Fruit fly (Drosophila melanogaster) whole organism, embryonic: Measurements from ENCODE around the gene CG31468.

Experiments
- ATbp ChIP-seq: fragments of 200-800 bp; sonication (Bioruptor generic); optimal IDR thresholded peaks from 2 replicates; lab custom pipeline; 2017; ENCODE audit warnings: missing biosample characterization, mild to moderate bottlenecking, missing genetic modification characterization, missing genetic modification reagents
- CG10267 ChIP-seq: fragments of 200-800 bp; sonication (Bioruptor generic); optimal IDR thresholded peaks from 2 replicates; lab custom pipeline; 2018; ENCODE audit warnings: missing biosample characterization, mild to moderate bottlenecking, missing genetic modification characterization, moderate library complexity
- CG10321 ChIP-seq: fragments of 200-800 bp; sonication (Bioruptor generic); IDR thresholded peaks from 2 replicates; pipeline ENCODE4 v1.3.6; 2022; ENCODE audit warnings: missing biosample characterization, missing genetic modification characterization
- CG11093 ChIP-seq: fragments of 200-800 bp; sonication (Bioruptor generic); IDR thresholded peaks from 3 replicates; pipeline ENCODE4 v1.3.6; 2022; ENCODE audit warnings: missing biosample characterization, missing genetic modification characterization
- CG11247 ChIP-seq: fragments of 200-800 bp; sonication (Bioruptor generic); IDR thresholded peaks from 2 replicates; pipeline ENCODE4 v1.3.6; 2022; ENCODE audit warnings: missing biosample characterization, missing genetic modification characterization
- CG11723 ChIP-seq: fragments of 200-800 bp; sonication (Bioruptor generic); optimal IDR thresholded peaks from 2 replicates; lab custom pipeline; 2017; ENCODE audit warnings: missing biosample characterization, mild to moderate bottlenecking, missing genetic modification characterization
- CG14441 ChIP-seq: fragments of 200-800 bp; sonication (Bioruptor generic); IDR thresholded peaks from 2 replicates; pipeline ENCODE4 v1.3.6; 2022; ENCODE audit warnings: missing biosample characterization, missing genetic modification characterization
- CG15011 ChIP-seq: fragments of 200-800 bp; sonication (Bioruptor generic); optimal IDR thresholded peaks from 3 replicates; lab custom pipeline; 2018; ENCODE audit warnings: missing biosample characterization, mild to moderate bottlenecking, missing genetic modification characterization
- CG17328 ChIP-seq: fragments of 200-800 bp; sonication (Bioruptor generic); IDR thresholded peaks from 2 replicates; pipeline ENCODE4 v1.3.6; 2022; ENCODE audit warnings: missing biosample characterization, missing genetic modification characterization
- CG17359 ChIP-seq: fragments of 200-800 bp; sonication (Bioruptor generic); optimal IDR thresholded peaks from 3 replicates; lab custom pipeline; 2018; ENCODE audit warnings: missing biosample characterization, mild to moderate bottlenecking, missing genetic modification characterization, moderate library complexity
- CG17361 ChIP-seq: fragments of 200-800 bp; sonication (Bioruptor generic); IDR thresholded peaks from 3 replicates; pipeline ENCODE4 v1.3.6; 2022; ENCODE audit warnings: missing biosample characterization, missing genetic modification characterization
- CG17829 ChIP-seq: fragments of 200-800 bp; optimal IDR thresholded peaks from 2 replicates; lab custom pipeline; 2019; ENCODE audit warnings: missing biosample characterization, mild to moderate bottlenecking, missing genetic modification characterization, moderate library complexity
- CG2116 ChIP-seq: fragments of 200-800 bp; sonication (Bioruptor generic); optimal IDR thresholded peaks from 3 replicates; lab custom pipeline; 2018; ENCODE audit warnings: missing biosample characterization, mild to moderate bottlenecking, missing genetic modification characterization
- CG2129 ChIP-seq: fragments of 200-800 bp; sonication (Bioruptor generic); IDR thresholded peaks from 2 replicates; pipeline ENCODE4 v1.3.6; 2022; ENCODE audit warnings: missing biosample characterization, missing genetic modification characterization; ENCODE audit not compliant: partially characterized antibody
- CG3065 ChIP-seq: fragments of 200-800 bp; sonication (Bioruptor generic); optimal IDR thresholded peaks from 2 replicates; lab custom pipeline; 2016; ENCODE audit warnings: missing biosample characterization, missing genetic modification characterization
- CG3407 ChIP-seq: fragments of 200-800 bp; sonication (Bioruptor generic); optimal IDR thresholded peaks from 2 replicates; lab custom pipeline; 2018; ENCODE audit warnings: missing biosample characterization, mild to moderate bottlenecking, missing genetic modification characterization
- CG4424 ChIP-seq: fragments of 200-800 bp; sonication (Bioruptor generic); optimal IDR thresholded peaks from 3 replicates; lab custom pipeline; 2016; ENCODE audit warnings: missing biosample characterization, missing genetic modification characterization
- CG4617 ChIP-seq: fragments of 200-800 bp; sonication (Bioruptor generic); optimal IDR thresholded peaks from 3 replicates; lab custom pipeline; 2016; ENCODE audit warnings: missing biosample characterization, missing genetic modification characterization, borderline replicate concordance
- CG6175 ChIP-seq: fragments of 200-800 bp; sonication (Bioruptor generic); IDR thresholded peaks from 3 replicates; pipeline ENCODE4 v1.3.6; 2022; ENCODE audit warnings: missing biosample characterization, missing genetic modification characterization
- CG6272 ChIP-seq: fragments of 200-800 bp; sonication (Bioruptor generic); IDR thresholded peaks from 2 replicates; pipeline ENCODE4 v1.3.6; 2022; ENCODE audit warnings: missing biosample characterization, missing genetic modification characterization
- CG6791 ChIP-seq: fragments of 200-800 bp; sonication (Bioruptor generic); IDR thresholded peaks from 3 replicates; pipeline ENCODE4 v1.3.6; 2022; ENCODE audit warnings: missing biosample characterization, missing genetic modification characterization; ENCODE audit not compliant: partially characterized antibody
- CG7839 ChIP-seq: fragments of 200-800 bp; sonication (Bioruptor generic); optimal IDR thresholded peaks from 3 replicates; lab custom pipeline; 2018; ENCODE audit warnings: missing biosample characterization, mild to moderate bottlenecking, missing genetic modification characterization, moderate library complexity
- CG7963 ChIP-seq: fragments of 200-800 bp; sonication (Bioruptor generic); IDR thresholded peaks from 3 replicates; pipeline ENCODE4 v1.3.6; 2022; ENCODE audit warnings: missing biosample characterization, missing genetic modification characterization; ENCODE audit not compliant: partially characterized antibody
- CG8281 ChIP-seq: fragments of 200-800 bp; sonication (Bioruptor generic); optimal IDR thresholded peaks from 2 replicates; lab custom pipeline; 2018; ENCODE audit warnings: missing biosample characterization, mild to moderate bottlenecking, missing genetic modification characterization, moderate library complexity
- CG8359 ChIP-seq: fragments of 200-800 bp; sonication (Bioruptor generic); optimal IDR thresholded peaks from 2 replicates; lab custom pipeline; 2017; ENCODE audit warnings: missing biosample characterization, mild to moderate bottlenecking, missing genetic modification characterization, borderline replicate concordance
- Dfd ChIP-seq, 2 experiments: fragments of >200 bp; optimal IDR thresholded peaks; 2 replicates each; lab custom pipeline; 2017; ENCODE audit warnings: missing biosample characterization in 2 of 2, missing genetic modification characterization in 2 of 2
- Dip2 ChIP-seq: fragments of 200-800 bp; sonication (Bioruptor generic); IDR thresholded peaks from 2 replicates; pipeline ENCODE4 v1.3.6; 2022; ENCODE audit warnings: missing biosample characterization, missing genetic modification characterization
- Hsf ChIP-seq: fragments of 200-800 bp; sonication (Bioruptor generic); optimal IDR thresholded peaks from 3 replicates; lab custom pipeline; 2016; ENCODE audit warnings: missing biosample characterization, missing genetic modification characterization
- Jarid2 ChIP-seq: fragments of 200-800 bp; sonication (Bioruptor generic); optimal IDR thresholded peaks from 3 replicates; lab custom pipeline; 2017; ENCODE audit warnings: mild to moderate bottlenecking, missing biosample characterization, missing genetic modification reagents, missing genetic modification characterization
- Mad ChIP-seq: fragments of 200-800 bp; sonication (Bioruptor generic); optimal IDR thresholded peaks from 2 replicates; lab custom pipeline; 2016; ENCODE audit warnings: missing biosample characterization, missing genetic modification characterization
- Opbp ChIP-seq: fragments of 200-800 bp; sonication (Bioruptor generic); IDR thresholded peaks from 3 replicates; pipeline ENCODE4 v1.3.6; 2022; ENCODE audit warnings: missing biosample characterization, missing genetic modification characterization; ENCODE audit not compliant: partially characterized antibody
- Optix ChIP-seq: fragments of 200-800 bp; sonication (Bioruptor generic); IDR thresholded peaks from 3 replicates; pipeline ENCODE4 v1.3.6; 2022; ENCODE audit warnings: missing biosample characterization, missing genetic modification characterization
- Pdp1 ChIP-seq, 2 experiments: fragments of 200-800 bp; sonication (Bioruptor generic); optimal IDR thresholded peaks; 3 replicates each; lab custom pipeline; 2016; ENCODE audit warnings: missing biosample characterization in 2 of 2, missing genetic modification characterization in 2 of 2, mild to moderate bottlenecking in 1 of 2, moderate library complexity in 1 of 2
- al ChIP-seq: fragments of 200-800 bp; sonication (Bioruptor generic); IDR thresholded peaks from 2 replicates; pipeline ENCODE4 v1.3.6; 2022; ENCODE audit warnings: missing biosample characterization, missing genetic modification characterization
- bowl ChIP-seq: fragments of 200-800 bp; sonication (Bioruptor generic); IDR thresholded peaks from 2 replicates; pipeline ENCODE4 v1.3.6; 2022; ENCODE audit warnings: missing biosample characterization, missing genetic modification characterization
- btn ChIP-seq: fragments of 200-800 bp; sonication (Bioruptor generic); optimal IDR thresholded peaks from 2 replicates; lab custom pipeline; 2016; ENCODE audit warnings: missing biosample characterization, missing genetic modification characterization
- cg ChIP-seq: fragments of 200-800 bp; sonication (Bioruptor generic); optimal IDR thresholded peaks from 3 replicates; lab custom pipeline; 2019; ENCODE audit warnings: missing biosample characterization, mild to moderate bottlenecking, missing genetic modification characterization, moderate library complexity
- gsb ChIP-seq: fragments of 200-800 bp; sonication (Bioruptor generic); IDR thresholded peaks from 2 replicates; pipeline ENCODE4 v1.3.6; 2022; ENCODE audit warnings: missing biosample characterization, missing genetic modification characterization
- ken ChIP-seq: fragments of 200-800 bp; sonication (Bioruptor generic); IDR thresholded peaks from 3 replicates; pipeline ENCODE4 v1.3.6; 2022; ENCODE audit warnings: missing biosample characterization, missing genetic modification characterization
- odd ChIP-seq: fragments of 200-800 bp; sonication (Bioruptor generic); optimal IDR thresholded peaks from 2 replicates; lab custom pipeline; 2017; ENCODE audit warnings: missing biosample characterization, mild to moderate bottlenecking, missing genetic modification characterization
- otp ChIP-seq: fragments of 200-800 bp; sonication (Bioruptor generic); IDR thresholded peaks from 3 replicates; pipeline ENCODE4, ENCODE4 v1.3.6; 2022; ENCODE audit warnings: missing biosample characterization, missing genetic modification characterization
- pb ChIP-seq: fragments of 200-800 bp; sonication (Bioruptor generic); optimal IDR thresholded peaks from 3 replicates; lab custom pipeline; 2016; ENCODE audit warnings: missing biosample characterization, missing genetic modification characterization
- row ChIP-seq: fragments of 200-800 bp; sonication (Bioruptor generic); IDR thresholded peaks from 3 replicates; pipeline ENCODE4 v1.3.6; 2022; ENCODE audit warnings: missing biosample characterization, missing genetic modification characterization
- trh ChIP-seq: fragments of 200-800 bp; sonication (Bioruptor generic); optimal IDR thresholded peaks from 2 replicates; lab custom pipeline; 2016; ENCODE audit warnings: missing biosample characterization, missing genetic modification characterization
- tup ChIP-seq: fragments of 200-800 bp; sonication (Bioruptor generic); optimal IDR thresholded peaks from 2 replicates; lab custom pipeline; 2016; ENCODE audit warnings: missing biosample characterization, mild to moderate bottlenecking, missing genetic modification characterization, moderate library complexity
- vfl ChIP-seq: fragments of 200-800 bp; sonication (Bioruptor generic); optimal IDR thresholded peaks from 2 replicates; lab custom pipeline; 2016; ENCODE audit warnings: missing biosample characterization, missing genetic modification characterization
- wek ChIP-seq: fragments of 200-800 bp; sonication (Bioruptor generic); optimal IDR thresholded peaks from 3 replicates; lab custom pipeline; 2018; ENCODE audit warnings: missing biosample characterization, mild to moderate bottlenecking, missing genetic modification characterization, moderate library complexity
- zen ChIP-seq: fragments of 200-800 bp; sonication (Bioruptor generic); optimal IDR thresholded peaks from 3 replicates; lab custom pipeline; 2018; ENCODE audit warnings: missing biosample characterization, mild to moderate bottlenecking, missing genetic modification characterization, moderate library complexity

CG31468 gene

dm6 chr3R:23657357-23658318 is 42.5 kb downstream of the CG31468 start (continued):
- TF ChIP-seq CG4424 (GFP tag; lab: Kevin White, UChicago) (peak; percentile 24), CG17829 (tag; lab: Kevin White, UChicago) (no peak), CG10267 (tag; lab: Kevin White, UChicago) (peak; percentile 20), CG17361 (GFP tag; lab: Robert Waterston, UW) (peak; percentile 67), wek (peak; percentile 64), gsb (GFP tag; lab: Robert Waterston, UW) (no peak), CG17328 (GFP tag; lab: Robert Waterston, UW) (peak; percentile 23; the same call in 1 of the 2 replicates), Jarid2 (peak; percentile 58), otp (GFP tag; lab: Robert Waterston, UW) (peak; percentile 65; the same call in 1 of the 3 replicates), CG7839 (peak; percentile 33), Mad (GFP tag; lab: Kevin White, UChicago) (peak; percentile 30), Hsf (GFP tag; lab: Kevin White, UChicago) (peak; percentile 37), CG3065 (GFP tag; lab: Kevin White, UChicago) (peak; percentile 25), btn (GFP tag; lab: Kevin White, UChicago) (peak; percentile 19), CG11723 (GFP tag; lab: Kevin White, UChicago) (peak; percentile 62), CG6791 (GFP tag; lab: Robert Waterston, UW) (no peak), pb (GFP tag; lab: Kevin White, UChicago) (peak; percentile 46), row (peak; percentile 72), CG6175 (GFP tag; lab: Robert Waterston, UW) (no peak), CG11247 (0 out of 2 replicates have a peak, but pooled peaks have one; percentile 22), Optix (GFP tag; lab: Robert Waterston, UW) (peak; percentile 30; the same call in 1 of the 3 replicates), CG17359 (tag; lab: Kevin White, UChicago) (peak; percentile 61), CG2116 (GFP tag; lab: Kevin White, UChicago) (peak; percentile 42), trh (peak; percentile 38), vfl (GFP tag; lab: Kevin White, UChicago) (no peak), CG14441 (no peak), CG3407 (GFP tag; lab: Kevin White, UChicago) (peak; percentile 85), CG10321 (no peak), CG7963 (GFP tag; lab: Robert Waterston, UW) (no peak), bowl (no peak; the same call in 1 of the 2 replicates), zen (peak; percentile 54), CG8281 (tag; lab: Kevin White, UChicago) (peak; percentile 41), CG8359 (peak; percentile 80), ken (0 out of 3 replicates have a peak, but pooled peaks have one; percentile 6), al (GFP tag; lab: Robert Waterston, UW) (peak; percentile 36; the same call in 1 of the 2 replicates), tup (GFP tag; lab: Kevin White, UChicago) (peak; percentile 47), odd (GFP tag; lab: Kevin White, UChicago) (peak; percentile 86), Dfd (GFP tag; optimal IDR thresholded peaks at IDR 0.05; lab: Kevin White, UChicago) (no peak), CG4617 (GFP tag; lab: Kevin White, UChicago) (peak; percentile 29), CG15011 (peak; percentile 80), ATbp (GFP tag; lab: Kevin White, UChicago) (peak; percentile 89), CG11093 (GFP tag; lab: Robert Waterston, UW) (no peak), Dip2 (GFP tag; lab: Robert Waterston, UW) (no peak), CG6272 (GFP tag; lab: Robert Waterston, UW) (no peak), Opbp (GFP tag; lab: Robert Waterston, UW) (no peak), CG2129 (GFP tag; lab: Robert Waterston, UW) (no peak), cg (GFP tag; lab: Kevin White, UChicago) (no peak), Pdp1 (GFP tag; optimal IDR thresholded peaks at IDR 0.05; lab: Kevin White, UChicago) (peak; percentile 14 to 80)
